Fruit fly (Drosophila melanogaster) whole organism, wandering third instar larva: ENCODE data around the gene Oga.

Experiments used
- Abd-B ChIP-seq: fragments of >200 bp; optimal IDR thresholded peaks from 2 replicates; lab custom pipeline; 2017; ENCODE audit warnings: missing biosample characterization, missing genetic modification characterization
- CG32264 ChIP-seq: fragments of 200-800 bp; sonication (Bioruptor generic); optimal IDR thresholded peaks from 2 replicates; lab custom pipeline; 2016; ENCODE audit warnings: missing biosample characterization, missing genetic modification characterization
- CG9705 ChIP-seq: fragments of 200-800 bp; sonication (Bioruptor generic); optimal IDR thresholded peaks from 2 replicates; lab custom pipeline; 2018; ENCODE audit warnings: missing biosample characterization, mild to moderate bottlenecking, missing genetic modification characterization
- CrebA ChIP-seq: fragments of 200-800 bp; sonication (Bioruptor generic); optimal IDR thresholded peaks from 2 replicates; lab custom pipeline; 2016; ENCODE audit warnings: missing biosample characterization, mild to moderate bottlenecking, missing genetic modification characterization, borderline replicate concordance
- Dfd ChIP-seq: fragments of >200 bp; optimal IDR thresholded peaks from 2 replicates; lab custom pipeline; 2017; ENCODE audit warnings: missing biosample characterization, missing genetic modification characterization
- GATAd ChIP-seq: sonication (Bioruptor generic); optimal IDR thresholded peaks from 2 replicates; lab custom pipeline; 2016; ENCODE audit warnings: missing biosample characterization, missing genetic modification characterization
- HLH106 ChIP-seq: fragments of 200-800 bp; optimal IDR thresholded peaks from 3 replicates; lab custom pipeline; 2019; ENCODE audit warnings: missing biosample characterization, mild to moderate bottlenecking, missing genetic modification characterization, moderate library complexity
- Hnf4 ChIP-seq: fragments of 200-800 bp; sonication (Bioruptor generic); optimal IDR thresholded peaks from 2 replicates; lab custom pipeline; 2016; ENCODE audit warnings: missing biosample characterization, mild to moderate bottlenecking, missing genetic modification characterization
- Hr78 ChIP-seq: fragments of >200 bp; optimal IDR thresholded peaks from 2 replicates; lab custom pipeline; 2017; ENCODE audit warnings: missing biosample characterization, missing genetic modification characterization
- Hr83 ChIP-seq: fragments of 200-300 bp; sonication (Bioruptor generic); optimal IDR thresholded peaks from 2 replicates; lab custom pipeline; 2016; ENCODE audit warnings: missing biosample characterization, mild to moderate bottlenecking, missing genetic modification characterization, moderate library complexity; ENCODE audit not compliant: poor library complexity, severe bottlenecking
- Jra ChIP-seq: sonication (Bioruptor generic); optimal IDR thresholded peaks from 2 replicates; lab custom pipeline; 2016; ENCODE audit warnings: missing biosample characterization, missing genetic modification characterization
- Mio ChIP-seq: sonication (Bioruptor generic); optimal IDR thresholded peaks from 2 replicates; lab custom pipeline; 2016; ENCODE audit warnings: missing biosample characterization, missing genetic modification characterization
- Myc ChIP-seq: fragments of >200 bp; optimal IDR thresholded peaks from 2 replicates; lab custom pipeline; 2017
- N ChIP-seq: fragments of >200 bp; optimal IDR thresholded peaks from 2 replicates; lab custom pipeline; 2018; ENCODE audit warnings: missing biosample characterization, missing external identifiers, missing genetic modification characterization
- OdsH ChIP-seq: fragments of 200-800 bp; sonication (Bioruptor generic); optimal IDR thresholded peaks from 2 replicates; lab custom pipeline; 2016; ENCODE audit warnings: missing biosample characterization, mild to moderate bottlenecking, missing genetic modification characterization
- Rel ChIP-seq, 2 experiments: fragments of 200-800 bp; sonication (Bioruptor generic) in 1 of 2; optimal IDR thresholded peaks; 2 replicates in 1 of 2; 3 replicates in 1 of 2; lab custom pipeline; 2016 to 2019; ENCODE audit warnings: mild to moderate bottlenecking in 2 of 2, missing biosample characterization in 2 of 2, missing genetic modification characterization in 2 of 2, moderate library complexity in 1 of 2
- Sp1 ChIP-seq: fragments of 200-800 bp; sonication (Bioruptor generic); optimal IDR thresholded peaks from 3 replicates; lab custom pipeline; 2019; ENCODE audit warnings: missing biosample characterization, mild to moderate bottlenecking, missing genetic modification characterization, moderate library complexity
- Vsx2 ChIP-seq: fragments of 200-300, 225-300 bp; sonication (Bioruptor generic); optimal IDR thresholded peaks from 2 replicates; lab custom pipeline; 2018; ENCODE audit warnings: missing biosample characterization, missing genetic modification characterization; ENCODE audit not compliant: partially characterized antibody
- br ChIP-seq: fragments of 200-800 bp; sonication (Bioruptor generic); optimal IDR thresholded peaks from 2 replicates; lab custom pipeline; 2016; ENCODE audit warnings: missing biosample characterization, missing genetic modification characterization
- dl ChIP-seq, 2 experiments: fragments of 175-275, 200-275 bp in 1 of 2; fragments of 200-275 bp in 1 of 2; sonication (Bioruptor generic); optimal IDR thresholded peaks; lab custom pipeline; 2018; ENCODE audit warnings: mild to moderate bottlenecking in 2 of 2, missing biosample characterization in 2 of 2, missing genetic modification characterization in 2 of 2, moderate library complexity in 2 of 2; ENCODE audit not compliant: partially characterized antibody in 2 of 2, insufficient read depth in 1 of 2
- dmrt93B ChIP-seq: fragments of 200-800 bp; sonication (Bioruptor generic); optimal IDR thresholded peaks from 2 replicates; lab custom pipeline; 2018; ENCODE audit warnings: missing biosample characterization, mild to moderate bottlenecking, missing genetic modification characterization
- dsf ChIP-seq: sonication (Bioruptor generic); optimal IDR thresholded peaks from 2 replicates; lab custom pipeline; 2016; ENCODE audit warnings: missing biosample characterization, missing genetic modification characterization, borderline replicate concordance
- ey ChIP-seq: fragments of 200-800 bp; sonication (Bioruptor generic); optimal IDR thresholded peaks from 2 replicates; lab custom pipeline; 2016; ENCODE audit warnings: missing biosample characterization, missing genetic modification characterization
- foxo ChIP-seq, 2 experiments: fragments of 200-800 bp; sonication (Bioruptor generic); optimal IDR thresholded peaks; 2 replicates in 1 of 2; 3 replicates in 1 of 2; lab custom pipeline; 2016 to 2017; ENCODE audit warnings: missing biosample characterization in 2 of 2, missing genetic modification characterization in 2 of 2
- fru ChIP-seq: fragments of 200-800 bp; sonication (Bioruptor generic); optimal IDR thresholded peaks from 3 replicates; lab custom pipeline; 2016; ENCODE audit warnings: missing biosample characterization, mild to moderate bottlenecking, missing genetic modification characterization
- h ChIP-seq: fragments of 200-800 bp; sonication (Bioruptor generic); optimal IDR thresholded peaks from 3 replicates; lab custom pipeline; 2016; ENCODE audit warnings: missing biosample characterization, mild to moderate bottlenecking, missing genetic modification characterization
- jim ChIP-seq: fragments of 175-275, 200-325 bp; sonication (Bioruptor generic); optimal IDR thresholded peaks from 2 replicates; lab custom pipeline; 2016; ENCODE audit warnings: missing biosample characterization, mild to moderate bottlenecking, missing genetic modification characterization
- lola ChIP-seq: fragments of >200 bp; optimal IDR thresholded peaks from 2 replicates; lab custom pipeline; 2017; ENCODE audit warnings: missing biosample characterization, missing genetic modification characterization
- pan ChIP-seq: fragments of >200 bp; optimal IDR thresholded peaks from 2 replicates; lab custom pipeline; 2017
- psq ChIP-seq: fragments of 200-800 bp; sonication (Bioruptor generic); optimal IDR thresholded peaks from 3 replicates; lab custom pipeline; 2017; ENCODE audit warnings: missing biosample characterization, mild to moderate bottlenecking, missing genetic modification characterization, moderate library complexity
- rgr ChIP-seq: fragments of 200-800 bp; sonication (Bioruptor generic); optimal IDR thresholded peaks from 3 replicates; lab custom pipeline; 2016; ENCODE audit warnings: missing biosample characterization, mild to moderate bottlenecking, missing genetic modification characterization
- sage ChIP-seq: fragments of 200-800 bp; sonication (Bioruptor generic); optimal IDR thresholded peaks from 2 replicates; lab custom pipeline; 2016; ENCODE audit warnings: missing biosample characterization, mild to moderate bottlenecking, missing genetic modification characterization
- sv ChIP-seq: fragments of 200-800 bp; sonication (Bioruptor generic); optimal IDR thresholded peaks from 3 replicates; lab custom pipeline; 2016; ENCODE audit warnings: missing biosample characterization, missing genetic modification characterization
- tai ChIP-seq: sonication (Bioruptor generic); optimal IDR thresholded peaks from 2 replicates; lab custom pipeline; 2016; ENCODE audit warnings: missing biosample characterization, missing genetic modification characterization
- usp ChIP-seq: fragments of >200 bp; optimal IDR thresholded peaks from 2 replicates; lab custom pipeline; 2017; ENCODE audit warnings: missing biosample characterization, missing genetic modification characterization
- woc ChIP-seq: sonication (Bioruptor generic); optimal IDR thresholded peaks from 2 replicates; lab custom pipeline; 2016; ENCODE audit warnings: missing biosample characterization, mild to moderate bottlenecking, missing genetic modification characterization

Gene Oga

DNA sequence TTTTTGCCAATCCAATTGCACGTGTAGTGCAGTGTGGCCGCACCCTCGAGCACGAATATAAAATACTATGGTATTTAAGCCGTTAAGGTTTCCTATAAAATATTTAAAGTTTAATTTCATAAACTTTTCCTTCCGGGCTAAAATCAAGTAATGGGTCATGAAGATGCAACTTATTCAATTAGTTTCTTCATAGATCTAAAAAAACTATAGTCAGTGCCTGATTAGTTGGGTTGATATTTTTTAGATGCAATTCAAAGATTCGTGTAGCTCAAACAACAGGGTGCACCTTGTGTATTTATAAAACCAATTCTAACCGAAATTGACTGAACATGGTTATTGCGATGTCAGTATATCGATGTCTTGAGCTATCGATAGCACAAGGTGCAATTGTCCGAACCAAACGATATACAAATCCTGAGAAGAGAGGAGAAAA lies at the start of gene Oga, which contains the start of gene Smyd5:
TSS of gene Oga (plus strand) at position 345 of the 433 bp plus-strand sequence.
TSS of gene Smyd5 (minus strand) at position 59 of the 433 bp plus-strand sequence.
- TF ChIP-seq Myc (lab: Kevin White, UChicago) (peak; percentile 70), sage (no peak), jim (GFP tag; lab: Kevin White, UChicago) (no peak), pan (lab: Kevin White, UChicago) (no peak), HLH106 (tag; lab: Kevin White, UChicago) (peak; percentile 14), sv (peak; percentile 15), ey (GFP tag; lab: Kevin White, UChicago) (peak; percentile 23), GATAd (GFP tag; lab: Kevin White, UChicago) (no peak), foxo (GFP tag; optimal IDR thresholded peaks at IDR 0.05; lab: Kevin White, UChicago) (peak in 1 of 2 experiments; percentile 29), Sp1 (GFP tag; lab: Kevin White, UChicago) (peak; percentile 2), Vsx2 (GFP tag; lab: Kevin White, UChicago) (no peak), tai (GFP tag; lab: Kevin White, UChicago) (no peak), rgr (GFP tag; lab: Kevin White, UChicago) (no peak), CG32264 (GFP tag; lab: Kevin White, UChicago) (no peak), psq (GFP tag; lab: Kevin White, UChicago) (peak; percentile 27), woc (GFP tag; lab: Kevin White, UChicago) (no peak), Mio (GFP tag; lab: Kevin White, UChicago) (peak; percentile 14), Dfd (GFP tag; lab: Kevin White, UChicago) (no peak), lola (no peak), Hnf4 (GFP tag; lab: Kevin White, UChicago) (no peak), fru (GFP tag; lab: Kevin White, UChicago) (no peak), Abd-B (GFP tag; lab: Kevin White, UChicago) (no peak), Hr78 (GFP tag; lab: Kevin White, UChicago) (no peak), CG9705 (GFP tag; lab: Kevin White, UChicago) (no peak), Rel (GFP tag; optimal IDR thresholded peaks at IDR 0.05; lab: Kevin White, UChicago) (no peak), Rel (tag; optimal IDR thresholded peaks at IDR 0.05; lab: Kevin White, UChicago) (no peak), dl (GFP tag; optimal IDR thresholded peaks at IDR 0.05; lab: Kevin White, UChicago; ENCODE audit: insufficient read depth in 1 of 2, partially characterized antibody in 2 of 2) (no peak), br (no peak), Jra (GFP tag; lab: Kevin White, UChicago) (no peak)
- TF ChIP-seq, all 38 proteins: peak for 8

DNA sequence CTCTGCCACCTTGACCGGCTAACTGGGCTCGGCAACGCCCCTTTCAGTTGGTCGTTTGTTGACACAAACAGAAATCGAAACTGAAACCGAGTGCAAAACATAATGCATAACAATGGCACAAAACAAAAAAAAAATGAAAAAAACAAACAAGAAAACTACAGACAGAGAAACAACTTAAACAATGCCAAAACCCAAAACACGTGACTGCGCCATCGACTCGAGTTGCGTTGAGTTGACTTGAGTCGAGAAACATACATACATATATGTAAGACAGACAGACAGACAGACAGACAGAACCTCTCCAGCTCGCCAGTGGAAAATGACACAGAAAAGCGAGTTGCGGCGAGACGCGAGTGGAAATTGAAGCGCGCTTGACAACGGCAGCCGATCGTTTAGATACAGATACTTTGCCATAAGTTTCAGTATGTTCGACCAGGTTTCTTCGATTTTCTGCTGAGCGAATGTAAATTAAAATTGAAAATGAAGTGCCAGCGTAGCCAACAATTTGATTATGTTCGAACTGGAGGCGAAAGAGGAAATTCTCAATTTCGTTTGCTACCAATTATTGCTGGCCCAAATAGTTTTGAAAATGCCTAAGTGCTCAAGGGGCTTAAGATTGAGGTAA lies 49.2 kb upstream of the Oga start:
- TF ChIP-seq N (GFP tag; lab: Kevin White, UChicago) (no peak), sv (no peak), CG9705 (GFP tag; lab: Kevin White, UChicago) (no peak), dl (GFP tag; optimal IDR thresholded peaks at IDR 0.05; lab: Kevin White, UChicago; ENCODE audit: insufficient read depth in 1 of 2, partially characterized antibody in 2 of 2) (no peak), dmrt93B (GFP tag; lab: Kevin White, UChicago) (no peak), lola (no peak), Hr78 (GFP tag; lab: Kevin White, UChicago) (no peak), Vsx2 (GFP tag; lab: Kevin White, UChicago) (no peak), Abd-B (GFP tag; lab: Kevin White, UChicago) (no peak), usp (GFP tag; lab: Kevin White, UChicago) (no peak), foxo (GFP tag; optimal IDR thresholded peaks at IDR 0.05; lab: Kevin White, UChicago) (no peak), dsf (no peak), Rel (GFP tag; optimal IDR thresholded peaks at IDR 0.05; lab: Kevin White, UChicago) (no peak), Rel (tag; optimal IDR thresholded peaks at IDR 0.05; lab: Kevin White, UChicago) (no peak), h (GFP tag; lab: Kevin White, UChicago) (no peak), pan (lab: Kevin White, UChicago) (no peak), CrebA (GFP tag; lab: Kevin White, UChicago) (no peak), Hnf4 (GFP tag; lab: Kevin White, UChicago) (no peak), ey (GFP tag; lab: Kevin White, UChicago) (no peak), Sp1 (GFP tag; lab: Kevin White, UChicago) (no peak), fru (GFP tag; lab: Kevin White, UChicago) (no peak)

DNA sequence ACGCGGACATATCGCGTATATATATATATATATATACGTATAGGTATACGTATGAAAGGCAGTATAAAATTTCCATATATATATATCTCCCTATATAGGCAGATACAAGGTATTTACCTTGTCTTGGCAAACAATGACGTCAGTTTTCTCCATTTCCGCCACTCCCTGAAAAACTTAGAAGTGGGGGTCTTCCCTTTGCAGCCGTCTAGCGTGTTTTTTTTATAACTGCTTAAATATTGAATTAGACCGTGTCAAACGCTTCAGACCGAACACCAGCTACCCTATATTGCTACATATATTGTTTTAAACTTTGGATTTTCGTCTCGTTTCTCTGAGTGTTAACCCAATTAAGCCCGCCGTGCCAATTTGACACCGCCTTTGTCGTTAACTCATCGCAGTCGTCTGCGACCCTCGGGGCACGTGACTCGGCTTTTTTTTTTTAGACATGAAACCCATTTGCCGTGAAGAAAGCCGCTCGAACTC lies 42.2 kb upstream of the Oga start:
- TF ChIP-seq Rel (GFP tag; optimal IDR thresholded peaks at IDR 0.05; lab: Kevin White, UChicago) (no peak), Rel (tag; optimal IDR thresholded peaks at IDR 0.05; lab: Kevin White, UChicago) (peak; percentile 55), Abd-B (GFP tag; lab: Kevin White, UChicago) (no peak), woc (GFP tag; lab: Kevin White, UChicago) (no peak), Hnf4 (GFP tag; lab: Kevin White, UChicago) (no peak), OdsH (GFP tag; lab: Kevin White, UChicago) (peak; percentile 45), GATAd (GFP tag; lab: Kevin White, UChicago) (no peak), CG32264 (GFP tag; lab: Kevin White, UChicago) (no peak), Dfd (GFP tag; lab: Kevin White, UChicago) (no peak), dl (GFP tag; optimal IDR thresholded peaks at IDR 0.05; lab: Kevin White, UChicago; ENCODE audit: insufficient read depth in 1 of 2, partially characterized antibody in 2 of 2) (no peak), dmrt93B (GFP tag; lab: Kevin White, UChicago) (no peak), HLH106 (tag; lab: Kevin White, UChicago) (no peak), tai (GFP tag; lab: Kevin White, UChicago) (no peak), br (no peak), lola (no peak), N (GFP tag; lab: Kevin White, UChicago) (no peak), Hr83 (peak; percentile 32), Jra (GFP tag; lab: Kevin White, UChicago) (no peak), Mio (GFP tag; lab: Kevin White, UChicago) (no peak), Hr78 (GFP tag; lab: Kevin White, UChicago) (no peak), rgr (GFP tag; lab: Kevin White, UChicago) (peak; percentile 14), sv (no peak), fru (GFP tag; lab: Kevin White, UChicago) (no peak), CG9705 (GFP tag; lab: Kevin White, UChicago) (no peak), CrebA (GFP tag; lab: Kevin White, UChicago) (no peak), dsf (no peak), psq (GFP tag; lab: Kevin White, UChicago) (peak; percentile 23), usp (GFP tag; lab: Kevin White, UChicago) (no peak)
